Fruit fly (Drosophila melanogaster): ENCODE results near the gene CG6923.
A peak's percentile ranks its signal among the peaks of the same experiment; 100 is the strongest.

CG6923 gene

DNA sequence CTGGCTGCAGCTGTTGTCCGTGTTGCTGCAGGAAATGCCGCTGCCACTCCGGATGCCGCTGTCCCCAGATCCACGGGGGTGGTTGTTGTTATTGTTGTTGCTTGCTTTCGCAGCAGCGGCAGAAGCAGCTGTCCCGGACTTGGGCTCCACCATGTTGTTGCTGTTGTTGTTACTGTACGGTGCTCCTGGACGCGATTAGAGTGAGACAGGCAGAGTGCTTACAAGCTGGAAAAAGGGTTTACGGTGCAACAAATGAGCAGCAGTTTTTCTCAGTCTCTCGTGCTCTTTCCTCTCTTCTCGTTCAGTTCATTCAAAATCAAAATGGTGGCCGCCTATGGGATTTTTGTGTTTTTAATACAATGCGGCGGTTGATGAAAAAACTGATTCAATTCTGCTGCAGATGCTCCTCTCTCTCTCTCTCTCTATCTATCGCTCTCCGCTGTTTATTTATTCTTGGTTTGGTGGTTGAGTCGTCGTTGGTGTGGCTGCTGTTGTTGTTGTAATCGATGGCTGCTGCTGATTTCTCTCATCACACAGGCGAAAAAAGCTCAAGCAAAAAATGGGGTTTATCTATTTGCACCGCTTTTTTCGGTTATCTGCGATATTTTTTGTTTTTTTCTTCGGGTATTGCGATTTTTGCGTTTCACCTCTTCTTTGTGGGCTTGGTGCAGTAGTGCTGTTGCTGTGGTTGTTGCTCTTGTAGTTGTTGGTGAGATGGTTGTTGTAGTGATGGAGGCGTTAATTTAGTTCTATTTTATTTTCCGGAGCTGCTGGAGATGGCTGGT lies 13.9 kb upstream of the CG6923 start:
- TF ChIP-seq Mnt (GFP tag; optimal IDR thresholded peaks at IDR 0.05) (no peak), Clk (GFP tag; optimal IDR thresholded peaks at IDR 0.05) (no peak), tj (GFP tag; optimal IDR thresholded peaks at IDR 0.05) (peak; percentile 70)

dm6 chr3R:11762500-11762899 lies 12.7 kb upstream of the CG6923 start:
- TF ChIP-seq tj (GFP tag; optimal IDR thresholded peaks at IDR 0.05) = no peak
- TF ChIP-seq CG14711 (tag; optimal IDR thresholded peaks at IDR 0.05) = no peak
- TF ChIP-seq kay (GFP tag; ENCODE audit: borderline replicate concordance) = peak; percentile 72
- peak; percentile 57 for TF ChIP-seq Clk (GFP tag; optimal IDR thresholded peaks at IDR 0.05)
- no peak for TF ChIP-seq pad (GFP tag; optimal IDR thresholded peaks at IDR 0.05)
- peak; percentile 8 for TF ChIP-seq ovo (GFP tag; optimal IDR thresholded peaks at IDR 0.05)
- TF ChIP-seq CG12768 (GFP tag; optimal IDR thresholded peaks at IDR 0.05) = peak; percentile 83
- TF ChIP-seq cic (GFP tag; optimal IDR thresholded peaks at IDR 0.05) = peak; percentile 20
- TF ChIP-seq Crg-1 (GFP tag; optimal IDR thresholded peaks at IDR 0.05) = no peak
- TF ChIP-seq CG11617 (GFP tag; optimal IDR thresholded peaks at IDR 0.05) = no peak
- TF ChIP-seq CG33017 (tag; optimal IDR thresholded peaks at IDR 0.05) = no peak
- no peak for TF ChIP-seq CG5204 (GFP tag; optimal IDR thresholded peaks at IDR 0.05)

- TF ChIP-seq CG12768 (GFP tag; optimal IDR thresholded peaks at IDR 0.05) = no peak
- TF ChIP-seq tj (GFP tag; optimal IDR thresholded peaks at IDR 0.05) = peak; percentile 72
- peak; percentile 98 for TF ChIP-seq kay (GFP tag; ENCODE audit: borderline replicate concordance)
- TF ChIP-seq Clk (GFP tag; optimal IDR thresholded peaks at IDR 0.05) = no peak
Measured at dm6 chr3R:11761718-11762117, 11.9 kb upstream of the CG6923 start.

DNA sequence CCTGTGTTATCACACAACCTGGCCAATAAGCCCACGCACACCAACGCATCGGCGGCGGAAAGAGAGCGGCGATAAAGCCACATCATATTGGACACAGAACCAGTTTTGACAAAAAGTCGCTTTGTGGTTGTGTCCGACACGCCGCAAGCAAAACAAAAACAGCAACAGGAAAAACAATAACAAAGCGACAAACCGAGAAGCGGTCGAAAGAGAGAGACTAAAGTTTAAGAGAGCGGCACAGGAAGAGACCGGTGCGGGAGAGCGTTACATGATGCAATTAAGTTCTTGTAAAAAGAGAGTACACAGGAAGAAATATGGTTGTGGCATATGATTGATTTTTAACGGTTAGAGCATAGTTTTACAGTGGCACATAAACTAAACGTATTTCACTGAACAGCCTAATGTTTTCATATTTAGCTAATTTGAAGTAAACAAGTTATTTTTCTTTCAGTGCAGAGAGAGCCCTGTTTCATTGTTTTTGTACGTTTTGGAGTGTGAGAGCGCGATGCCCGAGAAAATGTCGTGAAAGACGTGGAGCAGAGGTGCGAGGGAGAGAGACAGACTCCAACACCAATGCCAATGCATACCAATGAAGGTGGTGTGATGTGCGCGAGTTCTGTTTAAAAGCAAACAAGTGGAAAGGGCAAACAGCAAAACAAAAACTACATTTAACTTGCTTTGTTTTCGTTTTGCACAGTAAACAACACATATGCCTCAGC lies 11.0 kb upstream of the CG6923 start:
- TF ChIP-seq CG14711 (tag; optimal IDR thresholded peaks at IDR 0.05) (peak; percentile 99), cnc (optimal IDR thresholded peaks at IDR 0.05) (no peak), cic (GFP tag; optimal IDR thresholded peaks at IDR 0.05) (peak; percentile 97), kay (GFP tag; ENCODE audit: borderline replicate concordance) (peak; percentile 99), CG7045 (GFP tag; optimal IDR thresholded peaks at IDR 0.05) (peak; percentile 100), CG11617 (GFP tag; optimal IDR thresholded peaks at IDR 0.05) (peak; percentile 100), Crg-1 (GFP tag; optimal IDR thresholded peaks at IDR 0.05) (peak; percentile 100), Mnt (GFP tag; optimal IDR thresholded peaks at IDR 0.05) (peak; percentile 99), bab1 (GFP tag; optimal IDR thresholded peaks at IDR 0.05) (peak; percentile 99), CG33017 (tag; optimal IDR thresholded peaks at IDR 0.05) (peak; percentile 100), CG1620 (GFP tag; optimal IDR thresholded peaks at IDR 0.05) (peak; percentile 100), CG12768 (GFP tag; optimal IDR thresholded peaks at IDR 0.05) (peak; percentile 100), ovo (GFP tag; optimal IDR thresholded peaks at IDR 0.05) (peak; percentile 96), tj (GFP tag; optimal IDR thresholded peaks at IDR 0.05) (peak; percentile 97), toe (GFP tag; optimal IDR thresholded peaks at IDR 0.05) (peak; percentile 100), CG5204 (GFP tag; optimal IDR thresholded peaks at IDR 0.05) (peak; percentile 100), CG7101 (tag; optimal IDR thresholded peaks at IDR 0.05) (peak; percentile 100), Clk (GFP tag; optimal IDR thresholded peaks at IDR 0.05) (peak; percentile 100), Hr96 (GFP tag; optimal IDR thresholded peaks at IDR 0.05) (peak; percentile 100), pad (GFP tag; optimal IDR thresholded peaks at IDR 0.05) (peak; percentile 97)

dm6 chr3R:11759971-11760370 lies 10.1 kb upstream of the CG6923 start:
- TF ChIP-seq CG33017 (tag; optimal IDR thresholded peaks at IDR 0.05) (no peak), Hr96 (GFP tag; optimal IDR thresholded peaks at IDR 0.05) (no peak), cic (GFP tag; optimal IDR thresholded peaks at IDR 0.05) (no peak), cnc (optimal IDR thresholded peaks at IDR 0.05) (no peak), kay (GFP tag; ENCODE audit: borderline replicate concordance) (no peak)

dm6 chr3R:11759185-11759731 lies 9.4 kb upstream of the CG6923 start:
- TF ChIP-seq ovo (GFP tag; optimal IDR thresholded peaks at IDR 0.05) (peak; percentile 32), CG14711 (tag; optimal IDR thresholded peaks at IDR 0.05) (no peak), Mnt (GFP tag; optimal IDR thresholded peaks at IDR 0.05) (peak; percentile 36), Hr96 (GFP tag; optimal IDR thresholded peaks at IDR 0.05) (no peak), CG5204 (GFP tag; optimal IDR thresholded peaks at IDR 0.05) (no peak), toe (GFP tag; optimal IDR thresholded peaks at IDR 0.05) (no peak), kay (GFP tag; ENCODE audit: borderline replicate concordance) (peak; percentile 96), Crg-1 (GFP tag; optimal IDR thresholded peaks at IDR 0.05) (no peak), pad (GFP tag; optimal IDR thresholded peaks at IDR 0.05) (peak; percentile 94), CG1620 (GFP tag; optimal IDR thresholded peaks at IDR 0.05) (peak; percentile 35), cic (GFP tag; optimal IDR thresholded peaks at IDR 0.05) (peak; percentile 31)
